Fruit fly (Drosophila melanogaster) whole organism, pupa: ENCODE results near the gene Hmx.
A peak's percentile ranks its signal among the peaks of the same experiment; 100 is the strongest.

ENCODE experiments used
- CG10348 ChIP-seq: fragments of 200-800 bp; sonication (Bioruptor generic); IDR thresholded peaks from 2 replicates; pipeline ENCODE4 v1.3.6; 2022; ENCODE audit warnings: missing biosample characterization, missing genetic modification characterization
- CG12605 ChIP-seq: fragments of 200-800 bp; sonication (Bioruptor generic); IDR thresholded peaks from 2 replicates; pipeline ENCODE4 v1.3.6; 2022; ENCODE audit warnings: missing biosample characterization, missing genetic modification characterization
- CG13204 ChIP-seq: fragments of 200-800 bp; sonication (Bioruptor generic); optimal IDR thresholded peaks from 2 replicates; lab custom pipeline; 2018; ENCODE audit warnings: missing biosample characterization, mild to moderate bottlenecking, missing genetic modification characterization, moderate library complexity
- CG14655 ChIP-seq: fragments of 200-800 bp; sonication (Bioruptor generic); optimal IDR thresholded peaks from 3 replicates; lab custom pipeline; 2017; ENCODE audit warnings: mild to moderate bottlenecking, missing biosample characterization, missing genetic modification reagents, missing genetic modification characterization
- CG15710 ChIP-seq: fragments of 200-800 bp; sonication (Bioruptor generic); optimal IDR thresholded peaks from 2 replicates; lab custom pipeline; 2018; ENCODE audit warnings: missing biosample characterization, mild to moderate bottlenecking, missing genetic modification characterization, moderate library complexity
- CG17806 ChIP-seq: fragments of 200-800 bp; sonication (Bioruptor generic); optimal IDR thresholded peaks from 2 replicates; lab custom pipeline; 2018; ENCODE audit warnings: missing biosample characterization, mild to moderate bottlenecking, missing genetic modification characterization, moderate library complexity
- CG32121 ChIP-seq: fragments of 200-800 bp; sonication (Bioruptor generic); IDR thresholded peaks from 2 replicates; pipeline ENCODE4 v1.3.6; 2022; ENCODE audit warnings: missing biosample characterization, missing genetic modification characterization
- CG34367 ChIP-seq: fragments of 200-800 bp; sonication (Bioruptor generic); optimal IDR thresholded peaks from 2 replicates; lab custom pipeline; 2018; ENCODE audit warnings: missing biosample characterization, mild to moderate bottlenecking, missing genetic modification characterization
- CG4496 ChIP-seq: fragments of 200-800 bp; sonication (Bioruptor generic); IDR thresholded peaks from 3 replicates; pipeline ENCODE4 v1.3.6; 2022; ENCODE audit warnings: missing biosample characterization, missing genetic modification characterization
- CG8159 ChIP-seq: fragments of 200-800 bp; sonication (Bioruptor generic); optimal IDR thresholded peaks from 3 replicates; lab custom pipeline; 2018; ENCODE audit warnings: missing biosample characterization, mild to moderate bottlenecking, missing genetic modification characterization, moderate library complexity
- CG8301 ChIP-seq: fragments of 200-800 bp; sonication (Bioruptor generic); optimal IDR thresholded peaks from 2 replicates; lab custom pipeline; 2018; ENCODE audit warnings: missing biosample characterization, mild to moderate bottlenecking, missing genetic modification characterization
- CG9948 ChIP-seq: fragments of 200-800 bp; sonication (Bioruptor generic); optimal IDR thresholded peaks from 2 replicates; lab custom pipeline; 2018; ENCODE audit warnings: missing biosample characterization, mild to moderate bottlenecking, missing genetic modification characterization, moderate library complexity
- D1 ChIP-seq: fragments of 200-800 bp; sonication (Bioruptor generic); optimal IDR thresholded peaks from 2 replicates; lab custom pipeline; 2018; ENCODE audit warnings: missing biosample characterization, mild to moderate bottlenecking, missing genetic modification characterization, moderate library complexity
- EcR ChIP-seq: fragments of 200-800 bp; sonication (Bioruptor generic); optimal IDR thresholded peaks from 3 replicates; lab custom pipeline; 2019; ENCODE audit warnings: missing biosample characterization, missing genetic modification characterization, mild to moderate bottlenecking, moderate library complexity, missing genetic modification reagents
- Ets98B ChIP-seq: fragments of 200-800 bp; sonication (Bioruptor generic); IDR thresholded peaks from 2 replicates; pipeline ENCODE4 v1.3.6; 2022; ENCODE audit warnings: missing biosample characterization, missing genetic modification characterization
- Pif1A ChIP-seq: fragments of 200-800 bp; sonication (Bioruptor generic); optimal IDR thresholded peaks from 3 replicates; lab custom pipeline; 2016; ENCODE audit warnings: missing biosample characterization, missing genetic modification characterization
- Pif1B ChIP-seq: fragments of 200-800 bp; sonication (Bioruptor generic); optimal IDR thresholded peaks from 3 replicates; lab custom pipeline; 2016; ENCODE audit warnings: missing biosample characterization, missing genetic modification characterization
- Snoo ChIP-seq: fragments of 200-800 bp; sonication (Bioruptor generic); optimal IDR thresholded peaks from 3 replicates; lab custom pipeline; 2017; ENCODE audit warnings: missing biosample characterization, mild to moderate bottlenecking, missing genetic modification characterization, inconsistent platforms
- fd96Ca ChIP-seq: fragments of 200-800 bp; sonication (Bioruptor generic); IDR thresholded peaks from 3 replicates; pipeline ENCODE4 v1.3.6; 2022; ENCODE audit warnings: missing biosample characterization, missing genetic modification characterization
- gl ChIP-seq: fragments of 200-800 bp; sonication (Bioruptor generic); optimal IDR thresholded peaks from 2 replicates; lab custom pipeline; 2018; ENCODE audit warnings: missing biosample characterization, mild to moderate bottlenecking, missing genetic modification characterization
- rn ChIP-seq: fragments of 200-800 bp; sonication (Bioruptor generic); IDR thresholded peaks from 2 replicates; pipeline ENCODE4 v1.3.6; 2022; ENCODE audit warnings: missing biosample characterization, missing genetic modification characterization

The Hmx gene

DNA sequence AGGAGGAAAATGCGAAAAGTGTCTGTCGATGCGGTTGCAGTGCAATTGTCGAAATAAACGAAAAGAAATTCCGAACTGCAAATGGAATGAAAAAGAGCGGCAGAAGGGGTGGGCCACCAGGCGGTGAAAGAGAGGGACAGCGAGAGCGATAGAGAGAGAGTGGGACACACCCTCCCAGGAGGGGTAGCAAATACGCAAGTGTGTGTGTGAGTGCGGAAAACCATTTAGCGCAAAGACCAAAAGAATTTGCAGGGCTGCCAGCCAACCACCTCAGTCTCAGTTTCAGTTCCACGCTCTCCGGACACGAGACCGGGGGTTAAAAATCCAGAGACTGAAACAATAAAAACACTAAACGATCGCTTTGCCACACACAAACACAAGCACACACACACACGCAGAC, at the start of gene Hmx:
Gene Hmx (plus strand): TSS at position 301 of the 400 bp plus-strand sequence.
- TF ChIP-seq Snoo (tag; lab: Kevin White, UChicago), result no peak
- no peak for TF ChIP-seq CG17806
- no peak for TF ChIP-seq CG9948 (tag; lab: Kevin White, UChicago)
- no peak for TF ChIP-seq CG32121 (GFP tag; lab: Robert Waterston, UW)
- no peak for TF ChIP-seq CG34367 (tag; lab: Kevin White, UChicago)
- no peak for TF ChIP-seq CG15710 (tag; lab: Kevin White, UChicago)
- no peak for TF ChIP-seq rn (GFP tag; lab: Robert Waterston, UW)
- no peak for TF ChIP-seq gl (tag; lab: Kevin White, UChicago)
- no peak for TF ChIP-seq CG4496 (GFP tag; lab: Robert Waterston, UW)
- no peak for TF ChIP-seq CG8159 (tag; lab: Kevin White, UChicago)
- TF ChIP-seq Pif1A, result no peak
- TF ChIP-seq EcR (GFP tag; lab: Kevin White, UChicago), result no peak
- no peak for TF ChIP-seq fd96Ca
- no peak for TF ChIP-seq CG8301 (tag; lab: Kevin White, UChicago)
- no peak for TF ChIP-seq Ets98B (GFP tag; lab: Robert Waterston, UW)

DNA sequence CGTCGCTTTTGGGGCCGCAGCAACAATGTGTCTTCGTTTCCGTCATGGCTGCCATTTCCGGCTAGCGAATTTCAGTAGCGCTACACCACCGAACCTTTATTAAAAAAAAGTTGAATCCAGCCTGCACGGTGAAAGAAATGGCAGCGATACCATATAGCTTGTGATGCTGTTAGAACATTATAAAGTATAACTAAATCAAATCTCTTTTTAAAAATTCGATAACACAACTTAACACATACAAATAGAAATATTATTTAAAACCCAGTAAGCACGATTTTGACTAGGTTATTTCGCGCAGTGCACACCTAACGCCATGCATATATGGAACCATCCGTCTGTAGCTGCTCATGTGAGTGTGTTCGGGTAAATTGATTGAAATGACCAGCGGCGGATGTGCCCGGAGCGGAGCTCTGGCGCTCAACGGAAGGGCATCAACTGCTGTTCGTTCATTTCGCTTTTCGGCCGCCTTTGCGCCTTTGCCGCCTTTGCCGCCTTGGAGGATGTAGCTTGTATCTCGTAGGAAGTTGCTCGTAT, 32.6 kb upstream of the Hmx start:
- TF ChIP-seq fd96Ca (no peak), D1 (tag; lab: Kevin White, UChicago) (no peak), CG4496 (GFP tag; lab: Robert Waterston, UW) (no peak), CG8159 (tag; lab: Kevin White, UChicago) (peak; percentile 16)

DNA sequence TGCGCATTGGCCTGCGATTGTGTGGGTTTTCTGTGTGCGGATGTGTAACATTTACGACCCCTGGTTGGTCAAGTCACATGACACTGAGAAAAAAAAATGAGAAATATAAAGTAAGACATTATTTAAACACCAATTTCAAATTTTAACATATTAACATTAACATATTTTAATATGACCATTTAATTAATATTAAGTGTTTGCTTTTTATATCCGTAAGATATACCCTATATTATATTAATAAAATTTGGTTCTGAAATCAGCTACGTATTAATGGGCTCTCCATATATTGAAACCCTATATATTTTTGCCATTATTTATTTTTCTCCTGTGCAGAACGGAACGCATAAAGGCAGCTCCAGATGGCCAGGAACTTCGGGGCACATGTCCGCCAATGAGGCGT, 28.3 kb upstream of the Hmx start:
- no peak for TF ChIP-seq Pif1A
- TF ChIP-seq CG8159 (tag; lab: Kevin White, UChicago), result no peak
- peak; percentile 13 for TF ChIP-seq CG14655 (GFP tag; lab: Kevin White, UChicago)
- TF ChIP-seq CG9948 (tag; lab: Kevin White, UChicago), result no peak
- TF ChIP-seq D1 (tag; lab: Kevin White, UChicago), result no peak

DNA sequence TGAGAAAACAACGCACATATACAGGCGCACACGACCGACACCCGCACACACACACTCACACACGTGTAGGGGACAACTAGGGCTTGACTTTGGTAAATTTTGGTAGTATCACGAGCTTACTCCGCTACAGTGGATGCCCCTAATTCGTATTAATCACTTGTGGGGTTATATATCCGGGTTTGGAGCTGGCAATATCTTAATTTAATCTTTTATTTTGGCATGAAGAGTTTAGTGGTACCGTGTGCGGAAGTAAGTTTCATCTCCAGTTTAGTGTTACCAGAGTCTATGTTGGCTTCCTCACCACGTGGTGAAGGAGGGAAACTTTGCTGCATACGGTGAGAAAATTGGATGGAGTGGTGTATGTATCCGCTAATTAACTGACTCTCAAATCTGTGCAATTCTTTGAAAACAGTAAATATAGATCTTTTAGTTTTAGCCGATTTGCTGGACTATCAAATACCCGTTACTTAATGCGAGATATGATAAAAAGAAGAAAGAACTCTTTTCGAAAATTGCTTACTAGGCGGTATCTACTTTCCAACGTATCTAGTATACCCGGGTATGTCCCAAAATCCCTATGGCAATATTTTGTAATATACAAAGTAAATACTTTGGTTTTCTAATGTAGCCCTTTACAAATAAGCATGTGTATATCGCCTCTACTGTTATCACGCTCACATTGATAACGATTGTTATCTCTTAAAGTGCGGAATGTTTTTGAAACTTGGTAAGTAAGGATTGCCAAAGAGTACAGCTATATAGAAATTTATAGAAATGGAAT, 24.2 kb upstream of the Hmx start, which contains the start of the genes CG5823 and P5cr-2:
Gene CG5823 (minus strand): TSS at position 263 of the 781 bp plus-strand sequence.
Gene P5cr-2 (plus strand): TSS at position 491 of the 781 bp plus-strand sequence.
- TF ChIP-seq CG8301 (tag; lab: Kevin White, UChicago) (no peak), Snoo (tag; lab: Kevin White, UChicago) (no peak), Pif1B (GFP tag; lab: Kevin White, UChicago) (no peak), Pif1A (no peak), D1 (tag; lab: Kevin White, UChicago) (no peak), CG32121 (GFP tag; lab: Robert Waterston, UW) (peak; percentile 15; the same call in 1 of the 2 replicates), CG12605 (GFP tag; lab: Robert Waterston, UW) (no peak; the same call in 1 of the 2 replicates), CG4496 (GFP tag; lab: Robert Waterston, UW) (peak; percentile 78), CG15710 (tag; lab: Kevin White, UChicago) (no peak), CG10348 (GFP tag; lab: Robert Waterston, UW) (no peak), gl (tag; lab: Kevin White, UChicago) (no peak), rn (GFP tag; lab: Robert Waterston, UW) (no peak), CG9948 (tag; lab: Kevin White, UChicago) (no peak), CG13204 (GFP tag; lab: Kevin White, UChicago) (no peak), CG14655 (GFP tag; lab: Kevin White, UChicago) (no peak), CG17806 (no peak), CG8159 (tag; lab: Kevin White, UChicago) (no peak), CG34367 (tag; lab: Kevin White, UChicago) (no peak), fd96Ca (peak; percentile 70; the same call in 1 of the 3 replicates), Ets98B (GFP tag; lab: Robert Waterston, UW) (peak; percentile 46)
- TF ChIP-seq, all 21 proteins: peak for 4

DNA sequence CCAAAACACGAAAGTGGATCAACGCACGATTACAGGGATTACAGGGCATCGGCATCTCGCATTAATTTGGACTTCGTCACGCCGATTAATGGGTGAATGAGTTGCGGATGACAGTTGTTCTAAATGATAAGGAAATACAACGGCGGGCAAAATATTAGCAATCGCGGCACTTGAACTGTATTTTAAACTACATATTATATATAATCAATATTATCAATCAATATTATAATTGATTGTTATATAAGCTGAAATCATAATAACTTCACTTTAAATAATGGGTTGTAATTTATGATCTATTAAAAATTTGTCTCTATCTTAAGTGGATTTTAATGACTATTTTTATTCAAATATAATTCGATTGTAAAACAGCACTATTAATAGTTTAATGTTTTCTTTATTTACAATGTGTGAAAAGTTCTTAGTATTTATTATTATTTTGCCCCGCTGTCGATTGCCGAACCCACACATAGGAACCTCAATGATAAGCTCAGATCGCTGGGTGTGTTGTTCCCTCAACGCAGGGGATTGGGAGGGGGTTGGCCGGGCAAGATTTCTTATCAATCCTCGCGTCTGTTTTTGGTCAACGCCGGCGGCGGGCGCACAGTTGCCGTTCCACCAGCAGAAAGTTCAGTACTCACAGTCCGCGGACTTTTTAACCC, 23.5 kb upstream of the Hmx start:
- peak; percentile 65 for TF ChIP-seq CG15710 (tag; lab: Kevin White, UChicago)
- TF ChIP-seq CG34367 (tag; lab: Kevin White, UChicago), result peak; percentile 25
- no peak for TF ChIP-seq fd96Ca
- 0 out of 2 replicates have a peak, but pooled peaks have one; percentile 36 for TF ChIP-seq CG32121 (GFP tag; lab: Robert Waterston, UW)
- peak; percentile 55 for TF ChIP-seq CG9948 (tag; lab: Kevin White, UChicago)
- TF ChIP-seq CG17806, result peak; percentile 35
- peak; percentile 33 for TF ChIP-seq Snoo (tag; lab: Kevin White, UChicago)
- TF ChIP-seq gl (tag; lab: Kevin White, UChicago), result no peak
- no peak for TF ChIP-seq Pif1B (GFP tag; lab: Kevin White, UChicago)
- TF ChIP-seq EcR (GFP tag; lab: Kevin White, UChicago), result peak; percentile 88
- TF ChIP-seq Pif1A, result peak; percentile 22
- TF ChIP-seq CG8301 (tag; lab: Kevin White, UChicago), result peak; percentile 40
- TF ChIP-seq CG8159 (tag; lab: Kevin White, UChicago), result peak; percentile 83
- peak; percentile 78 for TF ChIP-seq CG13204 (GFP tag; lab: Kevin White, UChicago)
- TF ChIP-seq, all 21 proteins: peak for 11
